Worm (Caenorhabditis elegans) whole organism, early embryonic: ENCODE measurements around the gene fat-6.

Experiments
- B0310.2 ChIP-seq: sonication (generic microtip); optimal IDR thresholded peaks from 2 replicates; lab custom pipeline; 2016; ENCODE audit warnings: mild to moderate bottlenecking, missing genetic modification characterization, missing compliant biosample characterization
- F13C5.2 ChIP-seq: sonication (generic microtip); optimal IDR thresholded peaks from 2 replicates; lab custom pipeline; 2017; ENCODE audit warnings: mild to moderate bottlenecking, missing genetic modification characterization, inconsistent platforms, missing compliant biosample characterization
- aly-1 ChIP-seq: sonication (generic microtip); optimal IDR thresholded peaks from 2 replicates; lab custom pipeline; 2016; ENCODE audit warnings: missing genetic modification characterization, missing compliant biosample characterization
- ama-1 ChIP-seq: fragments of 150-350 bp; optimal IDR thresholded peaks from 2 replicates; lab custom pipeline; 2014
- ceh-13 ChIP-seq: fragments of 200-800 bp; sonication (Bioruptor generic); optimal IDR thresholded peaks from 2 replicates; lab custom pipeline; 2018; ENCODE audit warnings: mild to moderate bottlenecking, missing genetic modification characterization, missing compliant biosample characterization
- ceh-36 ChIP-seq: sonication (generic microtip); optimal IDR thresholded peaks from 2 replicates; lab custom pipeline; 2016; ENCODE audit warnings: missing genetic modification characterization, inconsistent platforms, missing compliant biosample characterization
- ets-7 ChIP-seq: sonication (generic microtip); optimal IDR thresholded peaks from 2 replicates; lab custom pipeline; 2016; ENCODE audit warnings: missing genotype, missing genetic modification characterization, missing compliant biosample characterization
- flt-1 ChIP-seq: fragments of 200-800 bp; sonication (Bioruptor generic); IDR thresholded peaks from 2 replicates; pipeline ENCODE4 v1.3.6; 2022; ENCODE audit warnings: missing genetic modification characterization, missing compliant biosample characterization
- hmbx-1 ChIP-seq: sonication (generic microtip); optimal IDR thresholded peaks from 2 replicates; lab custom pipeline; 2016; ENCODE audit warnings: mild to moderate bottlenecking, missing genetic modification characterization, missing compliant biosample characterization
- hmg-4 ChIP-seq: fragments of 200-800 bp; sonication (Bioruptor generic); optimal IDR thresholded peaks from 2 replicates; lab custom pipeline; 2018; ENCODE audit warnings: mild to moderate bottlenecking, missing genetic modification characterization, missing compliant biosample characterization
- hnd-1 ChIP-seq: sonication (generic microtip); optimal IDR thresholded peaks from 2 replicates; lab custom pipeline; 2016; ENCODE audit warnings: missing genetic modification characterization, missing compliant biosample characterization
- pes-1 ChIP-seq: fragments of 200-800 bp; sonication (Bioruptor generic); IDR thresholded peaks from 2 replicates; pipeline ENCODE4 v1.3.6; 2022; ENCODE audit warnings: missing genetic modification reagents, missing genetic modification characterization, missing compliant biosample characterization
- scrt-1 ChIP-seq: fragments of 200-800 bp; sonication (Bioruptor generic); IDR thresholded peaks from 2 replicates; pipeline ENCODE4 v1.3.6; 2022; ENCODE audit warnings: missing genetic modification characterization, missing compliant biosample characterization
- sea-1 ChIP-seq: fragments of 200-800 bp; sonication (Bioruptor generic); conservative IDR thresholded peaks from 2 replicates; pipeline ENCODE4 v1.3.6; 2022; ENCODE audit warnings: missing genetic modification characterization, missing compliant biosample characterization
- tbx-11 ChIP-seq: fragments of 200-800 bp; sonication (Bioruptor generic); IDR thresholded peaks from 2 replicates; pipeline ENCODE4 v1.3.6; 2022; ENCODE audit warnings: missing genetic modification characterization, missing compliant biosample characterization
- tbx-37 ChIP-seq: fragments of 200-800 bp; sonication (Bioruptor generic); conservative IDR thresholded peaks from 2 replicates; pipeline ENCODE4 v1.3.6; 2022; ENCODE audit warnings: missing genetic modification reagents, missing genetic modification characterization, missing compliant biosample characterization
- tra-4 ChIP-seq: sonication (generic microtip); optimal IDR thresholded peaks from 2 replicates; lab custom pipeline; 2017; ENCODE audit warnings: missing genetic modification characterization, missing compliant biosample characterization

fat-6 gene

ce11 chrIV:11950270-11950669, 34.8 kb upstream of the fat-6 start, which contains the start of gene tbx-36:
TSS of gene tbx-36 (plus strand) at chrIV:11950570.
- TF ChIP-seq sea-1 (GFP tag; lab: Robert Waterston, UW) (no peak), pes-1 (GFP tag; lab: Robert Waterston, UW) (no peak), tbx-37 (no peak), hmg-4 (GFP tag; lab: Kevin White, UChicago) (no peak), hmbx-1 (tag; lab: Kevin White, UChicago) (no peak), ets-7 (tag; lab: Kevin White, UChicago) (no peak), flt-1 (GFP tag; lab: Robert Waterston, UW) (no peak), B0310.2 (tag; lab: Kevin White, UChicago) (no peak), tbx-11 (GFP tag; lab: Robert Waterston, UW) (no peak), ama-1 (no peak), scrt-1 (GFP tag; lab: Robert Waterston, UW) (no peak)

ce11 chrIV:11949717-11950116, 34.2 kb upstream of the fat-6 start, which contains the start of gene hdl-1:
TSS of gene hdl-1 (minus strand) at chrIV:11949817.
- TF ChIP-seq ets-7 (tag; lab: Kevin White, UChicago) = no peak

ce11 chrIV:11945621-11946020, 30.1 kb upstream of the fat-6 start, which contains the start of gene ZK829.3:
TSS of gene ZK829.3 (minus strand) at chrIV:11945721.
- TF ChIP-seq aly-1 (tag; lab: Kevin White, UChicago) = no peak
- TF ChIP-seq hmg-4 (GFP tag; lab: Kevin White, UChicago) = no peak
- TF ChIP-seq tbx-11 (GFP tag; lab: Robert Waterston, UW) = no peak
- TF ChIP-seq hmbx-1 (tag; lab: Kevin White, UChicago) = no peak
- no peak for TF ChIP-seq F13C5.2
- TF ChIP-seq sea-1 (GFP tag; lab: Robert Waterston, UW) = no peak
- TF ChIP-seq pes-1 (GFP tag; lab: Robert Waterston, UW) = no peak
- TF ChIP-seq ceh-13 (GFP tag; lab: Kevin White, UChicago) = no peak
- no peak for TF ChIP-seq tbx-37
- TF ChIP-seq flt-1 (GFP tag; lab: Robert Waterston, UW) = no peak
- no peak for TF ChIP-seq B0310.2 (tag; lab: Kevin White, UChicago)
- no peak for TF ChIP-seq scrt-1 (GFP tag; lab: Robert Waterston, UW)
- TF ChIP-seq hnd-1 (tag; lab: Kevin White, UChicago) = no peak
- TF ChIP-seq ama-1 = no peak
- no peak for TF ChIP-seq tra-4 (tag; lab: Kevin White, UChicago)
- no peak for TF ChIP-seq ceh-36 (tag; lab: Kevin White, UChicago)
- TF ChIP-seq ets-7 (tag; lab: Kevin White, UChicago) = no peak

ce11 chrIV:11942313-11942712, 26.8 kb upstream of the fat-6 start, which contains the start of gene ZK829.1:
TSS of gene ZK829.1 (minus strand) at chrIV:11942413.
- TF ChIP-seq ama-1 (no peak), scrt-1 (GFP tag; lab: Robert Waterston, UW) (no peak), ets-7 (tag; lab: Kevin White, UChicago) (no peak), flt-1 (GFP tag; lab: Robert Waterston, UW) (no peak)

- TF ChIP-seq pes-1 (GFP tag; lab: Robert Waterston, UW) (no peak), tbx-37 (no peak), B0310.2 (tag; lab: Kevin White, UChicago) (no peak), ceh-36 (tag; lab: Kevin White, UChicago) (no peak), tra-4 (tag; lab: Kevin White, UChicago) (no peak), ama-1 (no peak), hmbx-1 (tag; lab: Kevin White, UChicago) (no peak), aly-1 (tag; lab: Kevin White, UChicago) (no peak), ceh-13 (GFP tag; lab: Kevin White, UChicago) (no peak), flt-1 (GFP tag; lab: Robert Waterston, UW) (no peak), sea-1 (GFP tag; lab: Robert Waterston, UW) (no peak)
These were observed 23.1 kb upstream of the fat-6 start for ce11 chrIV:11938554-11938953.

- TF ChIP-seq ceh-36 (tag; lab: Kevin White, UChicago) (no peak), tbx-11 (GFP tag; lab: Robert Waterston, UW) (no peak)
These were observed 21.6 kb upstream of the fat-6 start, which contains the start of gene slc-5A12 for ce11 chrIV:11937087-11937486. TSS of gene slc-5A12 (plus strand) at chrIV:11937419.

ce11 chrIV:11930572-11930971, 15.1 kb upstream of the fat-6 start, which contains the start of gene nhx-9:
TSS of gene nhx-9 (plus strand) at chrIV:11930872.
- no peak for TF ChIP-seq B0310.2 (tag; lab: Kevin White, UChicago)
- no peak for TF ChIP-seq hmg-4 (GFP tag; lab: Kevin White, UChicago)
- no peak for TF ChIP-seq hnd-1 (tag; lab: Kevin White, UChicago)
- TF ChIP-seq tbx-11 (GFP tag; lab: Robert Waterston, UW) = no peak
- no peak for TF ChIP-seq aly-1 (tag; lab: Kevin White, UChicago)
- TF ChIP-seq hmbx-1 (tag; lab: Kevin White, UChicago) = no peak
- no peak for TF ChIP-seq ama-1
- TF ChIP-seq ets-7 (tag; lab: Kevin White, UChicago) = no peak
- no peak for TF ChIP-seq flt-1 (GFP tag; lab: Robert Waterston, UW)
- no peak for TF ChIP-seq tbx-37
- TF ChIP-seq tra-4 (tag; lab: Kevin White, UChicago) = no peak
- no peak for TF ChIP-seq ceh-36 (tag; lab: Kevin White, UChicago)
- TF ChIP-seq pes-1 (GFP tag; lab: Robert Waterston, UW) = no peak
- TF ChIP-seq F13C5.2 = no peak
- no peak for TF ChIP-seq scrt-1 (GFP tag; lab: Robert Waterston, UW)
- TF ChIP-seq ceh-13 (GFP tag; lab: Kevin White, UChicago) = no peak
- TF ChIP-seq sea-1 (GFP tag; lab: Robert Waterston, UW) = no peak

- TF ChIP-seq hmg-4 (GFP tag; lab: Kevin White, UChicago) = no peak
- peak; percentile 81 for TF ChIP-seq scrt-1 (GFP tag; lab: Robert Waterston, UW)
- TF ChIP-seq pes-1 (GFP tag; lab: Robert Waterston, UW) = peak; percentile 82
- TF ChIP-seq ama-1 = no peak
- 0 out of 2 replicates have a peak, but pooled peaks have one; percentile 74 for TF ChIP-seq sea-1 (GFP tag; lab: Robert Waterston, UW)
- no peak for TF ChIP-seq ets-7 (tag; lab: Kevin White, UChicago)
- TF ChIP-seq tbx-11 (GFP tag; lab: Robert Waterston, UW) = peak; percentile 69
- peak; percentile 37 for TF ChIP-seq F13C5.2
- peak; percentile 64 for TF ChIP-seq ceh-36 (tag; lab: Kevin White, UChicago)
- TF ChIP-seq B0310.2 (tag; lab: Kevin White, UChicago) = peak; percentile 50
- peak; percentile 48 for TF ChIP-seq aly-1 (tag; lab: Kevin White, UChicago)
- TF ChIP-seq flt-1 (GFP tag; lab: Robert Waterston, UW) = peak; percentile 84
- TF ChIP-seq hmbx-1 (tag; lab: Kevin White, UChicago) = no peak
- peak; percentile 31 for TF ChIP-seq hnd-1 (tag; lab: Kevin White, UChicago)
- peak; percentile 55 for TF ChIP-seq tbx-37
- peak; percentile 56 for TF ChIP-seq ceh-13 (GFP tag; lab: Kevin White, UChicago)
- no peak for TF ChIP-seq tra-4 (tag; lab: Kevin White, UChicago)
These were observed 12.9 kb upstream of the fat-6 start for ce11 chrIV:11928388-11928787.
